Fruit fly (Drosophila melanogaster) whole organism, embryonic: ENCODE data around the gene CG16775.
A peak's percentile ranks its signal among the peaks of the same experiment; 100 is the strongest.

ENCODE experiments used
- CG10274 ChIP-seq: fragments of 200-800 bp; sonication (Bioruptor generic); optimal IDR thresholded peaks from 3 replicates; lab custom pipeline; 2017; ENCODE audit warnings: missing biosample characterization, mild to moderate bottlenecking, missing genetic modification characterization
- CG10321 ChIP-seq: fragments of 200-800 bp; sonication (Bioruptor generic); IDR thresholded peaks from 2 replicates; pipeline ENCODE4 v1.3.6; 2022; ENCODE audit warnings: missing biosample characterization, missing genetic modification characterization
- CG10462 ChIP-seq: fragments of 200-800 bp; sonication (Bioruptor generic); optimal IDR thresholded peaks from 2 replicates; lab custom pipeline; 2016; ENCODE audit warnings: missing biosample characterization, missing genetic modification characterization
- CG11696 ChIP-seq: fragments of 200-800 bp; sonication (Bioruptor generic); IDR thresholded peaks from 2 replicates; pipeline ENCODE4 v1.3.6; 2022; ENCODE audit warnings: missing biosample characterization, missing genetic modification characterization
- CG12236 ChIP-seq: fragments of 200-800 bp; sonication (Bioruptor generic); optimal IDR thresholded peaks from 2 replicates; lab custom pipeline; 2016; ENCODE audit warnings: missing biosample characterization, missing genetic modification characterization
- CG13624 ChIP-seq: fragments of 200-800 bp; sonication (Bioruptor generic); optimal IDR thresholded peaks from 2 replicates; lab custom pipeline; 2016; ENCODE audit warnings: missing biosample characterization, missing genetic modification characterization
- CG18599 ChIP-seq: fragments of 200-800 bp; sonication (Bioruptor generic); optimal IDR thresholded peaks from 3 replicates; lab custom pipeline; 2017; ENCODE audit warnings: missing biosample characterization, missing genetic modification characterization, mild to moderate bottlenecking, moderate library complexity, missing genetic modification reagents
- CG18764 ChIP-seq: fragments of 200-800 bp; sonication (Bioruptor generic); optimal IDR thresholded peaks from 3 replicates; lab custom pipeline; 2016; ENCODE audit warnings: missing biosample characterization, missing genetic modification characterization
- CG32767 ChIP-seq: fragments of 200-800 bp; sonication (Bioruptor generic); IDR thresholded peaks from 2 replicates; pipeline ENCODE4 v1.3.6; 2022; ENCODE audit warnings: missing biosample characterization, missing genetic modification characterization
- CG3281 ChIP-seq: fragments of 200-800 bp; sonication (Bioruptor generic); optimal IDR thresholded peaks from 3 replicates; lab custom pipeline; 2017; ENCODE audit warnings: missing biosample characterization, mild to moderate bottlenecking, missing genetic modification characterization
- CG34376 ChIP-seq: fragments of 200-800 bp; sonication (Bioruptor generic); optimal IDR thresholded peaks from 2 replicates; lab custom pipeline; 2018; ENCODE audit warnings: missing biosample characterization, mild to moderate bottlenecking, missing genetic modification characterization
- CG6813 ChIP-seq: fragments of 200-800 bp; sonication (Bioruptor generic); optimal IDR thresholded peaks from 2 replicates; lab custom pipeline; 2017; ENCODE audit warnings: missing biosample characterization, missing genetic modification characterization, mild to moderate bottlenecking, moderate library complexity, missing genetic modification reagents
- CG8388 ChIP-seq: fragments of 200-800 bp; sonication (Bioruptor generic); optimal IDR thresholded peaks from 2 replicates; lab custom pipeline; 2019; ENCODE audit warnings: missing biosample characterization, mild to moderate bottlenecking, missing genetic modification characterization, moderate library complexity
- CG9932 ChIP-seq: fragments of 200-800 bp; sonication (Bioruptor generic); IDR thresholded peaks from 2 replicates; pipeline ENCODE4 v1.3.6; 2022; ENCODE audit warnings: missing biosample characterization, missing genetic modification characterization
- Fer2 ChIP-seq: fragments of 200-800 bp; sonication (Bioruptor generic); optimal IDR thresholded peaks from 2 replicates; lab custom pipeline; 2018; ENCODE audit warnings: missing biosample characterization, mild to moderate bottlenecking, missing genetic modification characterization, moderate library complexity
- Gsc ChIP-seq: fragments of 200-800 bp; sonication (Bioruptor generic); IDR thresholded peaks from 2 replicates; pipeline ENCODE4 v1.3.6; 2022; ENCODE audit warnings: missing biosample characterization, missing genetic modification characterization
- HLH4C ChIP-seq: fragments of 200-800 bp; sonication (Bioruptor generic); IDR thresholded peaks from 3 replicates; pipeline ENCODE4 v1.3.6; 2022; ENCODE audit warnings: missing biosample characterization, missing genetic modification characterization; ENCODE audit not compliant: partially characterized antibody
- HLHmδ ChIP-seq: fragments of 200-800 bp; sonication (Bioruptor generic); optimal IDR thresholded peaks from 2 replicates; lab custom pipeline; 2018; ENCODE audit warnings: missing biosample characterization, mild to moderate bottlenecking, missing genetic modification characterization, moderate library complexity
- Hey ChIP-seq: fragments of 200-800 bp; sonication (Bioruptor generic); optimal IDR thresholded peaks from 3 replicates; lab custom pipeline; 2018; ENCODE audit warnings: missing biosample characterization, mild to moderate bottlenecking, missing genetic modification characterization
- Hr78 ChIP-seq, 2 experiments: fragments of 200-800 bp in 1 of 2; fragments of >200 bp in 1 of 2; sonication (Bioruptor generic) in 1 of 2; optimal IDR thresholded peaks; 2 replicates each; lab custom pipeline; 2017 to 2019; ENCODE audit warnings: missing biosample characterization in 2 of 2, missing genetic modification characterization in 2 of 2, mild to moderate bottlenecking in 1 of 2, moderate library complexity in 1 of 2
- Hsf ChIP-seq: fragments of 200-800 bp; sonication (Bioruptor generic); optimal IDR thresholded peaks from 3 replicates; lab custom pipeline; 2016; ENCODE audit warnings: missing biosample characterization, missing genetic modification characterization
- Mes4 ChIP-seq: fragments of 200-800 bp; sonication (Bioruptor generic); optimal IDR thresholded peaks from 2 replicates; lab custom pipeline; 2016; ENCODE audit warnings: missing biosample characterization, missing genetic modification characterization
- NFAT ChIP-seq: fragments of 200-800 bp; sonication (Bioruptor generic); IDR thresholded peaks from 2 replicates; pipeline ENCODE4 v1.3.6; 2022; ENCODE audit warnings: missing biosample characterization, missing genetic modification characterization
- Opbp ChIP-seq: fragments of 200-800 bp; sonication (Bioruptor generic); IDR thresholded peaks from 3 replicates; pipeline ENCODE4 v1.3.6; 2022; ENCODE audit warnings: missing biosample characterization, missing genetic modification characterization; ENCODE audit not compliant: partially characterized antibody
- Optix ChIP-seq: fragments of 200-800 bp; sonication (Bioruptor generic); IDR thresholded peaks from 3 replicates; pipeline ENCODE4 v1.3.6; 2022; ENCODE audit warnings: missing biosample characterization, missing genetic modification characterization
- PHDP ChIP-seq: fragments of 200-800 bp; sonication (Bioruptor generic); optimal IDR thresholded peaks from 3 replicates; lab custom pipeline; 2018; ENCODE audit warnings: missing biosample characterization, mild to moderate bottlenecking, missing genetic modification characterization, moderate library complexity
- Rfx ChIP-seq: fragments of 200-800 bp; sonication (Bioruptor generic); IDR thresholded peaks from 2 replicates; pipeline ENCODE4 v1.3.6; 2022; ENCODE audit warnings: missing biosample characterization, missing genetic modification characterization
- Six4 ChIP-seq: fragments of 200-800 bp; sonication (Bioruptor generic); optimal IDR thresholded peaks from 2 replicates; lab custom pipeline; 2016; ENCODE audit warnings: missing biosample characterization, missing genetic modification characterization
- Sox100B ChIP-seq: fragments of 200-800 bp; sonication (Bioruptor generic); optimal IDR thresholded peaks from 3 replicates; lab custom pipeline; 2018; ENCODE audit warnings: missing biosample characterization, mild to moderate bottlenecking, missing genetic modification characterization
- Sry-β ChIP-seq: fragments of 200-800 bp; sonication (Bioruptor generic); optimal IDR thresholded peaks from 2 replicates; lab custom pipeline; 2018; ENCODE audit warnings: missing biosample characterization, mild to moderate bottlenecking, missing genetic modification characterization, moderate library complexity
- bbx ChIP-seq: fragments of 200-800 bp; sonication (Bioruptor generic); IDR thresholded peaks from 2 replicates; pipeline ENCODE4 v1.3.6; 2022; ENCODE audit warnings: missing biosample characterization, missing genetic modification characterization; ENCODE audit not compliant: partially characterized antibody
- cato ChIP-seq: fragments of 200-800 bp; sonication (Bioruptor generic); optimal IDR thresholded peaks from 2 replicates; lab custom pipeline; 2016; ENCODE audit warnings: missing biosample characterization, missing genetic modification characterization, borderline replicate concordance
- croc ChIP-seq: fragments of 200-800 bp; sonication (Bioruptor generic); conservative IDR thresholded peaks from 3 replicates; pipeline ENCODE4 v1.3.6; 2022; ENCODE audit warnings: missing biosample characterization, missing genetic modification characterization
- dan ChIP-seq: fragments of 200-800 bp; sonication (Bioruptor generic); IDR thresholded peaks from 2 replicates; pipeline ENCODE4 v1.3.6; 2022; ENCODE audit warnings: missing biosample characterization, missing genetic modification characterization
- dm ChIP-seq: fragments of 200-800 bp; sonication (Bioruptor generic); optimal IDR thresholded peaks from 3 replicates; lab custom pipeline; 2016; ENCODE audit warnings: missing biosample characterization, missing genetic modification characterization
- eve ChIP-seq, 2 experiments: fragments of >200 bp; optimal IDR thresholded peaks; 2 replicates each; lab custom pipeline; 2017; ENCODE audit warnings: missing biosample characterization in 2 of 2, missing genetic modification characterization in 2 of 2
- ftz-f1 ChIP-seq: fragments of 200-800 bp; sonication (Bioruptor generic); optimal IDR thresholded peaks from 2 replicates; lab custom pipeline; 2016; ENCODE audit warnings: missing biosample characterization, missing genetic modification characterization
- fu2 ChIP-seq: fragments of 200-800 bp; sonication (Bioruptor generic); optimal IDR thresholded peaks from 2 replicates; lab custom pipeline; 2016; ENCODE audit warnings: missing biosample characterization, missing genetic modification characterization
- gce ChIP-seq: fragments of 200-800 bp; sonication (Bioruptor generic); IDR thresholded peaks from 3 replicates; pipeline ENCODE4 v1.3.6; 2022; ENCODE audit warnings: missing biosample characterization, missing genetic modification characterization
- gsb ChIP-seq: fragments of 200-800 bp; sonication (Bioruptor generic); IDR thresholded peaks from 2 replicates; pipeline ENCODE4 v1.3.6; 2022; ENCODE audit warnings: missing biosample characterization, missing genetic modification characterization
- hbn ChIP-seq: fragments of 200-800 bp; sonication (Bioruptor generic); IDR thresholded peaks from 2 replicates; pipeline ENCODE4 v1.3.6; 2022; ENCODE audit warnings: missing biosample characterization, missing genetic modification characterization; ENCODE audit not compliant: partially characterized antibody
- ken ChIP-seq: fragments of 200-800 bp; sonication (Bioruptor generic); IDR thresholded peaks from 3 replicates; pipeline ENCODE4 v1.3.6; 2022; ENCODE audit warnings: missing biosample characterization, missing genetic modification characterization
- knrl ChIP-seq: fragments of 200-800 bp; sonication (Bioruptor generic); IDR thresholded peaks from 3 replicates; pipeline ENCODE4 v1.3.6; 2022; ENCODE audit warnings: missing biosample characterization, missing genetic modification characterization; ENCODE audit not compliant: partially characterized antibody
- lov ChIP-seq, 2 experiments: fragments of 200-800 bp in 1 of 2; fragments of >200 bp in 1 of 2; sonication (Bioruptor generic) in 1 of 2; IDR thresholded peaks in 1 of 2; optimal IDR thresholded peaks in 1 of 2; 2 replicates in 1 of 2; 3 replicates in 1 of 2; pipeline versions ENCODE4 v1.3.6 to Lab custom; 2017 to 2022; ENCODE audit warnings: missing biosample characterization in 1 of 2, missing genetic modification characterization in 1 of 2
- org-1 ChIP-seq: fragments of 200-800 bp; sonication (Bioruptor generic); optimal IDR thresholded peaks from 2 replicates; lab custom pipeline; 2017; ENCODE audit warnings: missing biosample characterization, missing genetic modification characterization
- seq ChIP-seq: fragments of 200-800 bp; sonication (Bioruptor generic); IDR thresholded peaks from 2 replicates; pipeline ENCODE4 v1.3.6; 2022; ENCODE audit warnings: missing biosample characterization, missing genetic modification characterization
- sr ChIP-seq: fragments of 200-800 bp; sonication (Bioruptor generic); IDR thresholded peaks from 3 replicates; pipeline ENCODE4 v1.3.6; 2022; ENCODE audit warnings: missing biosample characterization, missing genetic modification characterization
- wdn ChIP-seq: fragments of 200-800 bp; sonication (Bioruptor generic); IDR thresholded peaks from 2 replicates; pipeline ENCODE4 v1.3.6; 2022; ENCODE audit warnings: missing biosample characterization, missing genetic modification characterization
- yki ChIP-seq: fragments of >200 bp; optimal IDR thresholded peaks from 3 replicates; lab custom pipeline; 2018

Gene CG16775

DNA sequence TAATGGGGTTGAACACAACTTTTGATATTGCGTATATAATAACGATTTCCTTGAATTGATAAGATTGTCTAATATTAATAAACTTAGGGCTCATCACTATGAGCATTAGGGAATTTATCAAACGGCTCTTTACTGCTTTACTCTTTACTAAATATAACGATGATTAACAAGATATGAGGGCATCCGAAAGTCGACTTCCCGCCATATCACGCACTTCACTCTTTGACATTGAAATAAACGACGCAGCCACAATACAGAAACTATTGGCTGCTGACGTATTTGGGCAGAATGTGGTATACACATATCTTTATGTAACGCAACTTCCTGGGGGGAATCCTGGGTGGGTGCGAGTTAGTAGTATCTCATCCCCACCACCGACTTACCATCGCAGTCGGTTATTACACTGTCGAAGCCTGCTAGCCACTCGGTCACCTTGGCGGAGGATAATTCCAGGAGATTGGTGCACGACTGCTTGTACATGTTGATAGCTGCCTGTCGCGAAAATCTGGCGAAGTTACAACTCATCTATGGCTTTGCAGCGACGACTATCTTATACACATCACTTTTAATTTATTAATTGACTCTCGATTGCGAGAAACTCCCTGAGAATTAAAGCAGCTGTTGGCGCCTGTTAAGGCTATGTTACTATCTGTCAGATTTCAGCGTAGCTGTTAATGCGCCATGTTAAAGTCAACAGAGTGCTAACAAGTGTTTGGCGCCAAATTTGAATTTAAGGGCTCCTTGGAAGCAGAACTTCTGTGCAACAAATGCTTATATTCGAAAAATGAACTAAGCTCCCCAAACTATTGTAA lies 43.3 kb downstream of the CG16775 start, which contains the start of gene CG5567 (continued):
- TF ChIP-seq Optix (no peak), gce (GFP tag; lab: Robert Waterston, UW) (no peak), croc (GFP tag; lab: Robert Waterston, UW) (no peak), ftz-f1 (GFP tag; lab: Kevin White, UChicago) (peak; percentile 88), bbx (GFP tag; lab: Robert Waterston, UW) (no peak), CG34376 (GFP tag; lab: Kevin White, UChicago) (peak; percentile 47), cato (GFP tag; lab: Kevin White, UChicago) (no peak), gsb (no peak), knrl (GFP tag; lab: Robert Waterston, UW) (no peak), org-1 (GFP tag; lab: Kevin White, UChicago) (no peak), CG12236 (GFP tag; lab: Kevin White, UChicago) (no peak), fu2 (GFP tag; lab: Kevin White, UChicago) (no peak), Fer2 (tag; lab: Kevin White, UChicago) (no peak), Hsf (GFP tag; lab: Kevin White, UChicago) (no peak), dm (GFP tag; lab: Kevin White, UChicago) (no peak), CG13624 (GFP tag; lab: Kevin White, UChicago) (peak; percentile 56), Sry-β (GFP tag; lab: Kevin White, UChicago) (no peak), PHDP (tag; lab: Kevin White, UChicago) (no peak), Opbp (GFP tag; lab: Robert Waterston, UW) (no peak; the same call in 2 of the 3 replicates), CG8388 (GFP tag; lab: Kevin White, UChicago) (no peak), CG18764 (no peak), CG10462 (GFP tag; lab: Kevin White, UChicago) (no peak), CG10274 (GFP tag; lab: Kevin White, UChicago) (no peak), CG6813 (GFP tag; lab: Kevin White, UChicago) (no peak), Gsc (GFP tag; lab: Robert Waterston, UW) (no peak), dan (GFP tag; lab: Robert Waterston, UW) (no peak), NFAT (GFP tag; lab: Robert Waterston, UW) (no peak), Six4 (GFP tag; lab: Kevin White, UChicago) (no peak), ken (GFP tag; lab: Robert Waterston, UW) (no peak), Hr78 (GFP tag; optimal IDR thresholded peaks at IDR 0.05; lab: Kevin White, UChicago) (peak in 1 of 2 experiments; percentile 88), HLH4C (no peak), sr (GFP tag; lab: Robert Waterston, UW) (no peak), CG9932 (no peak), Hey (tag; lab: Kevin White, UChicago) (no peak), CG32767 (GFP tag; lab: Robert Waterston, UW) (peak; percentile 61; the same call in 1 of the 2 replicates), hbn (no peak), CG11696 (GFP tag; lab: Robert Waterston, UW) (no peak), lov (optimal IDR thresholded peaks at IDR 0.05; lab: Kevin White, UChicago) (no peak), lov (GFP tag; IDR thresholded peaks at IDR 0.05; lab: Robert Waterston, UW) (no peak), HLHmδ (GFP tag; lab: Kevin White, UChicago) (no peak), wdn (GFP tag; lab: Robert Waterston, UW) (no peak), CG3281 (GFP tag; lab: Kevin White, UChicago) (peak; percentile 18), yki (lab: Kevin White, UChicago) (no peak), CG18599 (GFP tag; lab: Kevin White, UChicago) (peak; percentile 47), Sox100B (no peak), CG10321 (GFP tag; lab: Robert Waterston, UW) (no peak), Rfx (GFP tag; lab: Robert Waterston, UW) (peak; percentile 44; the same call in 1 of the 2 replicates), seq (GFP tag; lab: Robert Waterston, UW) (no peak; the same call in 1 of the 2 replicates), eve (GFP tag; optimal IDR thresholded peaks at IDR 0.05; lab: Kevin White, UChicago) (no peak), Mes4 (GFP tag; lab: Kevin White, UChicago) (no peak)
